Fruit fly (Drosophila melanogaster): ENCODE measurements around the gene CG13601.

CG13601 gene

dm6 chr3R:23931095-23931728 is 3.8 kb upstream of the CG13601 start, which contains the start of the genes Rpt2 and CG13599:
Gene Rpt2, minus strand, starts transcription at chr3R:23931558.
Gene CG13599, plus strand, starts transcription at chr3R:23931639.
- TF ChIP-seq topi (GFP tag; optimal IDR thresholded peaks at IDR 0.05), result no peak
- TF ChIP-seq CG31627 (GFP tag; optimal IDR thresholded peaks at IDR 0.05), result peak; percentile 6
- no peak for TF ChIP-seq CG8119 (GFP tag; IDR thresholded peaks at IDR 0.05)
- no peak for TF ChIP-seq CG6163 (GFP tag; IDR thresholded peaks at IDR 0.05)
- no peak for TF ChIP-seq Lpt (GFP tag; optimal IDR thresholded peaks at IDR 0.05)
- TF ChIP-seq dsx (GFP tag; optimal IDR thresholded peaks at IDR 0.05; ENCODE audit: poor library complexity, severe bottlenecking), result peak; percentile 52
- TF ChIP-seq Blimp-1 (GFP tag; optimal IDR thresholded peaks at IDR 0.05), result no peak
- TF ChIP-seq Sox15 (GFP tag; optimal IDR thresholded peaks at IDR 0.05), result no peak
- peak; percentile 9 for TF ChIP-seq cyc (GFP tag; optimal IDR thresholded peaks at IDR 0.05)
- TF ChIP-seq CG7368 (GFP tag; optimal IDR thresholded peaks at IDR 0.05), result no peak
- no peak for TF ChIP-seq spab (GFP tag; optimal IDR thresholded peaks at IDR 0.05)
- no peak for TF ChIP-seq Ets96B (tag; optimal IDR thresholded peaks at IDR 0.05)
- no peak for TF ChIP-seq fd85E (GFP tag; optimal IDR thresholded peaks at IDR 0.05)
- TF ChIP-seq dac (GFP tag; optimal IDR thresholded peaks at IDR 0.05), result no peak
- TF ChIP-seq Hr39 (GFP tag; optimal IDR thresholded peaks at IDR 0.05), result no peak
- TF ChIP-seq ss (GFP tag; optimal IDR thresholded peaks at IDR 0.05), result no peak
- no peak for TF ChIP-seq Hr4 (GFP tag; optimal IDR thresholded peaks at IDR 0.05)
- TF ChIP-seq CG10669 (GFP tag; optimal IDR thresholded peaks at IDR 0.05), result no peak
- TF ChIP-seq Eip93F (GFP tag; optimal IDR thresholded peaks at IDR 0.05), result no peak
- no peak for TF ChIP-seq CG11294 (GFP tag; IDR thresholded peaks at IDR 0.05)
- TF ChIP-seq eg (GFP tag; IDR thresholded peaks at IDR 0.05), result no peak
- TF ChIP-seq CG15336 (GFP tag; IDR thresholded peaks at IDR 0.05), result no peak
- no peak for TF ChIP-seq CG6792 (GFP tag; optimal IDR thresholded peaks at IDR 0.05)
- TF ChIP-seq fkh (GFP tag; optimal IDR thresholded peaks at IDR 0.05), result peak; percentile 93
- TF ChIP-seq Smox (GFP tag; optimal IDR thresholded peaks at IDR 0.05), result no peak
- TF ChIP-seq CG34406 (GFP tag; optimal IDR thresholded peaks at IDR 0.05), result no peak
- TF ChIP-seq CG9139 (GFP tag; optimal IDR thresholded peaks at IDR 0.05), result no peak
- TF ChIP-seq salr (GFP tag; optimal IDR thresholded peaks at IDR 0.05), result no peak
- TF ChIP-seq CG16779 (tag; optimal IDR thresholded peaks at IDR 0.05), result no peak
- TF ChIP-seq Hr38 (GFP tag; optimal IDR thresholded peaks at IDR 0.05), result no peak
- peak; percentile 51 for TF ChIP-seq esn (GFP tag; optimal IDR thresholded peaks at IDR 0.05)
- TF ChIP-seq achi (GFP tag; optimal IDR thresholded peaks at IDR 0.05), result no peak
- no peak for TF ChIP-seq pdm3 (GFP tag; optimal IDR thresholded peaks at IDR 0.05)
- TF ChIP-seq CG10631 (GFP tag; optimal IDR thresholded peaks at IDR 0.05), result no peak
- TF ChIP-seq acj6 (GFP tag; optimal IDR thresholded peaks at IDR 0.05), result no peak
- peak; percentile 59 for TF ChIP-seq Sox14 (GFP tag; optimal IDR thresholded peaks at IDR 0.05)
- TF ChIP-seq CG11902 (GFP tag; optimal IDR thresholded peaks at IDR 0.05), result no peak
- TF ChIP-seq Eip78C (GFP tag), result peak; percentile 19
- TF ChIP-seq Sox102F (GFP tag; optimal IDR thresholded peaks at IDR 0.05), result no peak
- TF ChIP-seq lz (GFP tag; optimal IDR thresholded peaks at IDR 0.05), result peak; percentile 12
- TF ChIP-seq Met (GFP tag; optimal IDR thresholded peaks at IDR 0.05), result no peak
- TF ChIP-seq Gug (GFP tag; IDR thresholded peaks at IDR 0.05), result no peak
- TF ChIP-seq net (GFP tag; optimal IDR thresholded peaks at IDR 0.05), result no peak
- no peak for TF ChIP-seq Eip75B (GFP tag; optimal IDR thresholded peaks at IDR 0.05)
- no peak for TF ChIP-seq CG11762 (GFP tag; optimal IDR thresholded peaks at IDR 0.05; ENCODE audit: insufficient read depth)
- no peak for TF ChIP-seq OdsH (GFP tag; optimal IDR thresholded peaks at IDR 0.05)
- TF ChIP-seq CG3032 (tag; optimal IDR thresholded peaks at IDR 0.05), result peak; percentile 4
- TF ChIP-seq CG6808 (GFP tag; optimal IDR thresholded peaks at IDR 0.05), result no peak

All from whole organism, prepupa.